Worm (Caenorhabditis elegans): ENCODE results near the gene C03B8.3.

ce11 chrIII:7758562-7758961 is 46.5 kb downstream of the C03B8.3 start, which contains the start of gene pcp-1:
- TF ChIP-seq med-1 (GFP tag; optimal IDR thresholded peaks at IDR 0.05; ENCODE audit: insufficient read depth) (no peak), flt-1 (GFP tag; IDR thresholded peaks at IDR 0.05) (no peak), ref-1 (GFP tag; conservative IDR thresholded peaks at IDR 0.05) (no peak)

Measured in whole organism, midembryonic.